Worm (Caenorhabditis elegans): ENCODE data around the gene C01B9.1.
A peak's percentile ranks its signal among the peaks of the same experiment; 100 is the strongest.

Gene C01B9.1

DNA sequence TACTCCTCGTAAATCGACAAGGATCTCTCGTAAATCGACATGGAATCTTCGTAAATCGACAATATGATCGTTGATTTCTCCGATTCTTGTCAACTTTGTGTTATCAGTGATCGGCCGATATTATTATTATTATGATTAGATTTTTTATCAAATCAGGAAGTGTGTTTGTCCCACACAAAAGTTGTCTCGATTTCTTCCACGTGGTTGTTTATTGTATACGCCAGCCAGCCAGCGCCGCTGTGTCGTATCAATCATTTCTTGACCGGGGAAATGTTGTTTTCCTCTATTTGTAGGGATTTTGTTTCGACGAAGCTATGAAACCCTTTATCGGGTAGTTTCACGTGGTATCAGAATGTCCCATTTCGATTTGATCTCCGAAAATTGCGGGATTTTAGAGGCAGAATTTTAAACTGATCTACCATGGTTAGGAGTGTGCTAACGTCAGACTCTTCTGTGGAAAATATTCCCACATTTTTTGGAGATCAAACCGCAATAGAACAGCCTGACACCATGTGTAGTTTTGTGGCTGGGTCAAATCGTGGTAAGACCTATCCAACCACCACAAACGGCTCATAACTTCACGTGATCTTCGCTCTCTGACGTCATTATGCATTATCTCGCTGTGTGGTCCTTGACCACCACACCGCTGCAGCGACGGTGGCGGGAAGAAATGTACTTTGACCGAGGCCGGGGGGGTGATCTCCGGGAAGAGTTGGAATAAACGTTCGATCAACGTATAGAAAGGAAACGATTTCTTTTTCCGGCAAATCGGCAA, 33.4 kb upstream of the C01B9.1 start (continued):
- no peak for TF ChIP-seq ztf-11 (tag; optimal IDR thresholded peaks at IDR 0.05)
- no peak for TF ChIP-seq lsy-2 (tag; optimal IDR thresholded peaks at IDR 0.05)
- peak in 2 of 6 experiments; percentile 58 to 87 for TF ChIP-seq elt-3 (tag; optimal IDR thresholded peaks at IDR 0.05)
- no peak for TF ChIP-seq swsn-7 (tag; optimal IDR thresholded peaks at IDR 0.05)
- TF ChIP-seq nhr-47 (tag; optimal IDR thresholded peaks at IDR 0.05): no peak
- no peak for TF ChIP-seq ceh-90 (tag; optimal IDR thresholded peaks at IDR 0.05)
- peak; percentile 75 for TF ChIP-seq blmp-1 (tag; optimal IDR thresholded peaks at IDR 0.05)
- no peak for TF ChIP-seq C16A3.4 (tag; optimal IDR thresholded peaks at IDR 0.05)
- TF ChIP-seq ama-1 (optimal IDR thresholded peaks at IDR 0.05): no peak
- TF ChIP-seq mdl-1 (tag; optimal IDR thresholded peaks at IDR 0.05): peak in 1 of 2 experiments; percentile 66
- TF ChIP-seq lin-35 (GFP tag; optimal IDR thresholded peaks at IDR 0.05): peak in 1 of 2 experiments; percentile 18
- TF ChIP-seq tbx-2 (tag; optimal IDR thresholded peaks at IDR 0.05): peak; percentile 43
- no peak for TF ChIP-seq Y116A8C.19 (tag; optimal IDR thresholded peaks at IDR 0.05; ENCODE audit: borderline replicate concordance)

DNA sequence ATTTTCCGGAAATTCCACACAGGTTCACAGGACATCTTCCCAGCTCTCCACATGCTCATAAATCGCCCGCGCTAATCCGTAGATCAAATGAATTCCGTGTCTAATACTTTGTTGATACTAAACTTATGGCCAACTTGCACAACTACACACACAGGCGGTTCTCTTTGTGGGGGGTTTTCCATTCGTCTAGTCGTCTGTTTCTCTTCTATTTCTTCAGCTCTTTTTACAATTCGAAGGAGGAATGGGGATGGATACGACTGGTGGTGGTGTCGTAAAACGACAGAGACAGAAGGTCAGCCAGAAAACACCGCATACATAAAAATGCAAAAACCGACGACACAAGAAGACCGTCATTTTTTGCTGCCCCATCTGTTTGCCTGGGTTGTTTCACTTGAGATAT, 32.0 kb upstream of the C01B9.1 start:
- no peak for TF ChIP-seq nhr-47 (tag; optimal IDR thresholded peaks at IDR 0.05)
- TF ChIP-seq dsc-1 (tag; optimal IDR thresholded peaks at IDR 0.05): no peak
- TF ChIP-seq ceh-88 (GFP tag; IDR thresholded peaks at IDR 0.05): no peak
- peak; percentile 29 for TF ChIP-seq nhr-77 (tag; optimal IDR thresholded peaks at IDR 0.05)
- TF ChIP-seq nhr-20 (tag; optimal IDR thresholded peaks at IDR 0.05): no peak
- TF ChIP-seq efl-1 (optimal IDR thresholded peaks at IDR 0.05): peak; percentile 11 to 13
- no peak for TF ChIP-seq efl-1 (GFP tag; optimal IDR thresholded peaks at IDR 0.05 in 1 of 2)
- TF ChIP-seq mef-2 (tag; optimal IDR thresholded peaks at IDR 0.05): no peak
- TF ChIP-seq snu-23 (GFP tag; optimal IDR thresholded peaks at IDR 0.05): no peak
- no peak for TF ChIP-seq irx-1 (tag; optimal IDR thresholded peaks at IDR 0.05)
- TF ChIP-seq snpc-4 (tag; optimal IDR thresholded peaks at IDR 0.05): no peak
- peak in 1 of 2 experiments; percentile 34 for TF ChIP-seq lsy-2 (tag; optimal IDR thresholded peaks at IDR 0.05)
- no peak for TF ChIP-seq grh-1 (GFP tag; IDR thresholded peaks at IDR 0.05)
- TF ChIP-seq nhr-85 (tag): peak; percentile 11
- TF ChIP-seq lin-35 (GFP tag; optimal IDR thresholded peaks at IDR 0.05): peak; percentile 2 to 17
- TF ChIP-seq zag-1 (tag; optimal IDR thresholded peaks at IDR 0.05): no peak
- no peak for TF ChIP-seq ceh-90 (tag; optimal IDR thresholded peaks at IDR 0.05)
- no peak for TF ChIP-seq nhr-71 (tag; optimal IDR thresholded peaks at IDR 0.05)
- no peak for TF ChIP-seq ets-5 (GFP tag; IDR thresholded peaks at IDR 0.05)
- TF ChIP-seq nhr-237 (tag; optimal IDR thresholded peaks at IDR 0.05): no peak
- no peak for TF ChIP-seq lin-14 (GFP tag; optimal IDR thresholded peaks at IDR 0.05)
- TF ChIP-seq C04F5.9 (tag; optimal IDR thresholded peaks at IDR 0.05): no peak
- no peak for TF ChIP-seq egl-13 (tag; optimal IDR thresholded peaks at IDR 0.05)
- no peak for TF ChIP-seq hpl-2 (GFP tag; optimal IDR thresholded peaks at IDR 0.05)
- TF ChIP-seq ztf-11 (tag; optimal IDR thresholded peaks at IDR 0.05): no peak
- no peak for TF ChIP-seq elt-3 (tag; optimal IDR thresholded peaks at IDR 0.05)
- no peak for TF ChIP-seq elt-2 (tag; optimal IDR thresholded peaks at IDR 0.05)
- peak in 1 of 3 experiments; percentile 16 for TF ChIP-seq dpl-1 (GFP tag; optimal IDR thresholded peaks at IDR 0.05)
- TF ChIP-seq mdl-1 (tag; optimal IDR thresholded peaks at IDR 0.05): no peak
- TF ChIP-seq aha-1 (tag; optimal IDR thresholded peaks at IDR 0.05): no peak
- TF ChIP-seq fkh-10 (GFP tag; optimal IDR thresholded peaks at IDR 0.05): no peak
- TF ChIP-seq unc-130 (tag; optimal IDR thresholded peaks at IDR 0.05): peak; percentile 0
- no peak for TF ChIP-seq isw-1 (GFP tag; IDR thresholded peaks at IDR 0.05)
- no peak for TF ChIP-seq ces-1 (GFP tag; optimal IDR thresholded peaks at IDR 0.05)
- no peak for TF ChIP-seq nhr-76 (tag; optimal IDR thresholded peaks at IDR 0.05)
- TF ChIP-seq jun-1 (tag; optimal IDR thresholded peaks at IDR 0.05): no peak
- TF ChIP-seq pqm-1 (tag; optimal IDR thresholded peaks at IDR 0.05): no peak
- no peak for TF ChIP-seq ama-1 (optimal IDR thresholded peaks at IDR 0.05)
- peak; percentile 42 for TF ChIP-seq mep-1 (tag; optimal IDR thresholded peaks at IDR 0.05)
- TF ChIP-seq unc-98 (GFP tag; IDR thresholded peaks at IDR 0.05): no peak
- TF ChIP-seq unc-62 (GFP tag; optimal IDR thresholded peaks at IDR 0.05): no peak
- no peak for TF ChIP-seq ztf-4 (tag; optimal IDR thresholded peaks at IDR 0.05)
- TF ChIP-seq vab-15 (tag; optimal IDR thresholded peaks at IDR 0.05): no peak
- no peak for TF ChIP-seq nhr-11 (tag; optimal IDR thresholded peaks at IDR 0.05)
- TF ChIP-seq Y116A8C.19 (tag; optimal IDR thresholded peaks at IDR 0.05; ENCODE audit: borderline replicate concordance): no peak
- TF ChIP-seq tlp-1 (tag; optimal IDR thresholded peaks at IDR 0.05): no peak

Data from whole organism, L1 larva.